Fruit fly (Drosophila melanogaster) S2 (cell line): ENCODE data around the gene Pex5.

ENCODE experiments used
- CG8478 ChIP-seq: fragments of >200 bp; optimal IDR thresholded peaks from 2 replicates; lab custom pipeline; 2018
- CTCF ChIP-seq, 2 experiments: fragments of >200 bp; optimal IDR thresholded peaks; 2 replicates each; lab custom pipeline; 2018

- TF ChIP-seq CG8478 (lab: Kevin White, UChicago) (no peak), CTCF (optimal IDR thresholded peaks at IDR 0.05; lab: Kevin White, UChicago) (no peak)
Measured at dm6 chrX:1880139-1880556, 11.3 kb upstream of the Pex5 start, which contains the start of gene Coa8.
